Worm (Caenorhabditis elegans) whole organism, L4/young adult: ENCODE data around the gene oac-46.

Experiments used
- W03F9.2 ChIP-seq: fragments of 150-350 bp; optimal IDR thresholded peaks from 2 replicates; lab custom pipeline; 2014; ENCODE audit warnings: missing biosample characterization, missing genetic modification characterization
- dao-5 ChIP-seq: sonication (generic microtip); optimal IDR thresholded peaks from 2 replicates; lab custom pipeline; 2016; ENCODE audit warnings: missing genotype, missing genetic modification characterization, moderate library complexity, missing compliant biosample characterization
- him-1 ChIP-seq: sonication (generic microtip); optimal IDR thresholded peaks from 2 replicates; lab custom pipeline; 2016; ENCODE audit warnings: missing genotype, missing genetic modification reagents, missing genetic modification characterization, missing compliant biosample characterization

DNA sequence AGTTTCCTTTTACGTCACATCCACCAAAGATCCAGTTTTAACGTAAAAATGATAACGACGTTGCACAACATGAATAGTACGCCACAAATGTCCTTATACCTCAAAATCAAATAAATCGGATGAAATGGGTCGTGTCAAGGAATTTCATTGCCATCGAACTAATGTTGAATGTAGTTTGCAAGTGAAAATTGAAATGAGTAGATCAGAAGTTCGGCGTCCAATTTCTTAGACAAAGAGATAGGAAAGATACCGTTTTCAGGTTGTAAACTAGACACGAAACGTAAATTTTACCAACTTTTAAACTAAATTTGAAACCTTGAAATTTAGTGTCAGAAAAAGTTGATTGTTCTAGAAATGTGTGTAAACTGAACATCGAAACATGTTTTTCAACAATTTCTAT lies 3.0 kb upstream of the oac-46 start:
- no peak for TF ChIP-seq him-1 (tag; lab: Kevin White, UChicago)
- no peak for TF ChIP-seq W03F9.2 (tag; lab: Kevin White, UChicago)
- no peak for TF ChIP-seq dao-5 (tag; lab: Kevin White, UChicago)
